Worm (Caenorhabditis elegans): Measurements from ENCODE around the gene F35D11.1.

- TF ChIP-seq tra-4 (tag; optimal IDR thresholded peaks at IDR 0.05) (no peak), F13C5.2 (tag; optimal IDR thresholded peaks at IDR 0.05) (no peak), ceh-36 (tag; optimal IDR thresholded peaks at IDR 0.05) (no peak), ets-7 (tag; optimal IDR thresholded peaks at IDR 0.05) (no peak), ama-1 (optimal IDR thresholded peaks at IDR 0.05) (no peak), scrt-1 (GFP tag; IDR thresholded peaks at IDR 0.05) (no peak), sea-1 (GFP tag; conservative IDR thresholded peaks at IDR 0.05) (no peak), B0310.2 (tag; optimal IDR thresholded peaks at IDR 0.05) (no peak), hmg-4 (GFP tag; optimal IDR thresholded peaks at IDR 0.05) (no peak), hnd-1 (tag; optimal IDR thresholded peaks at IDR 0.05) (no peak)
Observed at ce11 chrII:4671692-4672091, 45.0 kb downstream of the F35D11.1 start, which contains the start of gene T05A7.6.

Data from whole organism, early embryonic.